Worm (Caenorhabditis elegans): ENCODE results near the gene fbxb-74.

Gene fbxb-74

DNA sequence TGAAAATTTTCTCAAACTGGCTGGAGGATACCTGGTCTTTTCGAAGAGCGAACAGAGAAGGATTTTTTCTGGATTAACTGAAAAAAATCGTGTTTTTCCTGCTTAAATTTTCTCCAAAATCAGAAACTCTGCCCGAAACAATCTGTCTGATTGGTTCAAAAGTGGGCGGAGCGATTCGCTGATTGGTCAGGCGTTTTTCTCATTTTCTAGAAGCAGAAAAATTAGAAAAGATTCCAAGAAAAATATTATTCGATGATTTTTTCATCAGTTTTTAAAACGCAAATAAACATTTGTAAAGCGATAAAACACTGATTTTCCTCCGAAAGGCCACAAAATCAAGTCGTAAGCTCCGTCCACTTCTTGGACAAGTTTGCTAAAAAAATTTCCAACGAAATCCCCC lies 40.2 kb downstream of the fbxb-74 start:
- TF ChIP-seq sma-9 (GFP tag; optimal IDR thresholded peaks at IDR 0.05) = no peak
- no peak for TF ChIP-seq sma-9 (tag; optimal IDR thresholded peaks at IDR 0.05)
- no peak for TF ChIP-seq skn-1 (tag; optimal IDR thresholded peaks at IDR 0.05)
- no peak for TF ChIP-seq nhr-23 (tag; optimal IDR thresholded peaks at IDR 0.05)
- TF ChIP-seq nhr-129 (tag; optimal IDR thresholded peaks at IDR 0.05) = no peak

DNA sequence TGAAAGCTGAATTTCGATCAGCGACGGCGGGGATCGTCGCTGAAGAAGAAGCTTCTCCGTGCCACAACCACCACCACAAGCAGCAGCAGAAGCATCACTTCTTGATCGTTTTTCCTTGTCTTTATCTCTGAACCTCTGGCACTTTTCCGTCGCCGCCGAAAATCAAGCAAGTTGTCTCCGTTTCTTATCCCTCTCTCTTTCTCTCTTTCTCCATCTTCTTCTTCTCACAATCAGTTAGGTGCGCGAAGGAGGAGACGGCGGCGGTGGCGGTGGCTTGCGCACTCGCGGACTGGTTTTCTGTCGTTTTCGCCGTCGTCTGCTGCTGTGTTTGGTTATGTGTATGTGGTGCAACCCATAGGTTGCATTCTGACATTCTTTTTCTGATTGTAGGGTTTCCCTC lies 40.7 kb downstream of the fbxb-74 start:
- TF ChIP-seq crh-2 (tag; optimal IDR thresholded peaks at IDR 0.05) = no peak
- TF ChIP-seq unc-55 (GFP tag; optimal IDR thresholded peaks at IDR 0.05) = peak; percentile 16
- peak; percentile 45 for TF ChIP-seq nhr-21 (tag; optimal IDR thresholded peaks at IDR 0.05)
- TF ChIP-seq nhr-25 (tag; optimal IDR thresholded peaks at IDR 0.05) = peak; percentile 53
- TF ChIP-seq ama-1 (optimal IDR thresholded peaks at IDR 0.05) = no peak
- TF ChIP-seq lin-13 (GFP tag; optimal IDR thresholded peaks at IDR 0.05) = no peak
- peak; percentile 12 for TF ChIP-seq Y55F3AM.14 (GFP tag; optimal IDR thresholded peaks at IDR 0.05)
- peak; percentile 38 for TF ChIP-seq blmp-1 (tag; optimal IDR thresholded peaks at IDR 0.05; ENCODE audit: insufficient read depth)
- peak in 1 of 2 experiments; percentile 8 for TF ChIP-seq mdl-1 (tag; optimal IDR thresholded peaks at IDR 0.05)
- peak; percentile 51 for TF ChIP-seq F13H6.1 (tag; optimal IDR thresholded peaks at IDR 0.05)
- TF ChIP-seq nhr-129 (tag; optimal IDR thresholded peaks at IDR 0.05) = peak; percentile 2
- peak; percentile 26 for TF ChIP-seq sma-9 (GFP tag; optimal IDR thresholded peaks at IDR 0.05)
- TF ChIP-seq sma-9 (tag; optimal IDR thresholded peaks at IDR 0.05) = no peak

DNA sequence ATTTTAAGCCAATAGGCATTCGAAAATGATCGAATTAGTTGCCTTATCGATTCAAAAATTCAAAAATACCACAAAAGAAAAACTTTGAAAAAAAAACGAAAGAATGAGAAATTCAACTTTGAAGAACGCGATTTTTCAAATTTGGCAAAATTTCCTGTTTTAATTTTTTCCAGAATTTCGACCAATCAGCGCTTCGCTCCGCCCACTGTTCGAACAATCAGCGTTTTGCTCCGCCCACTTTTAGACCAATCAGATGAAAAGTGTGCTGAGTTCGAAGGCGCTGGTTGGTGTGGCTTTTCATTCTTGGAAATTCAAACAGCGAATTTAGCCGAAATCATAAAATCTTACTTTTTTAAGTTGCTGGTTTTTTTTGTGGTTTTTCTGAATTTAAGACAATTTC lies 41.5 kb downstream of the fbxb-74 start:
- TF ChIP-seq F13H6.1 (tag; optimal IDR thresholded peaks at IDR 0.05) (no peak), ztf-1 (GFP tag; conservative IDR thresholded peaks at IDR 0.05) (no peak), blmp-1 (tag; optimal IDR thresholded peaks at IDR 0.05; ENCODE audit: insufficient read depth) (no peak), mab-5 (tag; optimal IDR thresholded peaks at IDR 0.05) (no peak), ztf-4 (tag; optimal IDR thresholded peaks at IDR 0.05) (no peak), ZK546.5 (tag; optimal IDR thresholded peaks at IDR 0.05) (no peak), unc-62 (GFP tag; optimal IDR thresholded peaks at IDR 0.05) (no peak), snpc-4 (tag; optimal IDR thresholded peaks at IDR 0.05) (no peak), dmd-4 (tag; optimal IDR thresholded peaks at IDR 0.05) (no peak), Y55F3AM.14 (GFP tag; optimal IDR thresholded peaks at IDR 0.05) (no peak), R02D3.7 (tag; optimal IDR thresholded peaks at IDR 0.05) (no peak), nhr-77 (tag; optimal IDR thresholded peaks at IDR 0.05) (no peak), nhr-6 (tag; optimal IDR thresholded peaks at IDR 0.05) (no peak), mbf-1 (tag; optimal IDR thresholded peaks at IDR 0.05) (no peak), zag-1 (tag; optimal IDR thresholded peaks at IDR 0.05) (no peak)

DNA sequence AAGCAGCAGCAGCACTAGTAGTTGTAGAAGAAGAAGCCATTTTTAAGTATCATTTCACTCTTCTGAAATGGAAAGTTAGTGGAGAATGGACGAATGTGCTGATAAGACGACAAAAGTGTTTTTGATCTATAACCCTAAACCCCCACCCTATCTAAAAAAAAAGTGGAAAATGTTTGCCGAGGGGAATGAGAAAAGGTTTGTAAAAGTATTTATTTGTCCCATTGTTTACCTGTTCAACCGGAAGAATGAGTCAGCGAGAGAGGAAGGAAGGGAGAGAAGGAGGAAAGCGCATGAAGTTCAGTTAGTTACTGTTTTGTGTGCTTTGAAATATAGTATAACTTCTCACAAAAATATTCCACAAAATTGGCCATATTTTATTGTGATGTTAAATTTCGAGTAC lies 42.0 kb downstream of the fbxb-74 start:
- TF ChIP-seq sma-3 (GFP tag; optimal IDR thresholded peaks at IDR 0.05) (peak; percentile 1), mbf-1 (tag; optimal IDR thresholded peaks at IDR 0.05) (no peak), sem-4 (tag; optimal IDR thresholded peaks at IDR 0.05) (peak; percentile 19), crh-2 (tag; optimal IDR thresholded peaks at IDR 0.05) (peak; percentile 2), fos-1 (tag; optimal IDR thresholded peaks at IDR 0.05) (peak; percentile 25), blmp-1 (tag; optimal IDR thresholded peaks at IDR 0.05; ENCODE audit: insufficient read depth) (peak; percentile 41)

DNA sequence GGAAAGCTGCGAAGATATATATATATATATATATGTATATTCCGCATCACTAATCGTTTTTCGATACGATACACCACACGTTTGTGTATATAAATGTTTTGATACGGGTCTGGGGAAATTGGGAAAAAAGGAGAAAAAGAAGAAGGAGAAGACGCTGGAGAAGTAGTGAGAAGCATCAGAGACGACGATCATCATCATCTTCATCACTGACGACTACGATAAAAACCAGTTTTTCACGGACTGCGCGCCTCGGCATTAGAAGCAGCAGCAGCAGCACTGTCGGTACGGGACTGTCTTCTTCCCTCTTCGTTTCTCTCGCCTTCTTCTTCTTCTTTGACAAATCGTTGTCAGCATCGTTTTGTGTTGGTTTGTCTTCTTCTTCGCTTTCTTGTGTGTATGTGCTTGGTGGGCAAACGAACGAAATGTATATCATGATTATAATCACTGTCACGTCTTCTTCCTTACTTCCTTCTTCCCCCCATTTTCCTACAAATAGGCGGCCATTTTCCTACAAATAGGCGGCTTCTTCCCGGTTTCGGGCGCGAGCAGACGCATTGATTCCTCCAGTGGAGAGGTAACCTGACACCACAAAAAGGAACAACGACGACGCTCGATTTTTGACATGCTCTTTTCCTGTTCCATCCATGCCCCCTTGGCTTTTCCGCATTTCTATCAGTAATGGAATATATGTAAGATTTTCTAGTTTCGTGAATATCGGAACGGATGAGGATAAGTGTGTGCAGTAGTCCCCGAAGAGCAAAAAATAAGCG lies 42.9 kb downstream of the fbxb-74 start:
- peak; percentile 59 for TF ChIP-seq blmp-1 (tag; optimal IDR thresholded peaks at IDR 0.05; ENCODE audit: insufficient read depth)
- TF ChIP-seq nhr-77 (tag; optimal IDR thresholded peaks at IDR 0.05) = no peak
- TF ChIP-seq nhr-129 (tag; optimal IDR thresholded peaks at IDR 0.05) = no peak
- no peak for TF ChIP-seq unc-39 (tag; optimal IDR thresholded peaks at IDR 0.05)
- TF ChIP-seq lin-13 (GFP tag; optimal IDR thresholded peaks at IDR 0.05) = no peak
- peak; percentile 51 for TF ChIP-seq nhr-25 (tag; optimal IDR thresholded peaks at IDR 0.05)
- TF ChIP-seq fos-1 (tag; optimal IDR thresholded peaks at IDR 0.05) = peak; percentile 34
- TF ChIP-seq nhr-237 (tag; optimal IDR thresholded peaks at IDR 0.05) = no peak
- no peak for TF ChIP-seq snpc-4 (tag; optimal IDR thresholded peaks at IDR 0.05)
- TF ChIP-seq sma-3 (GFP tag; optimal IDR thresholded peaks at IDR 0.05) = peak; percentile 9
- TF ChIP-seq sem-4 (tag; optimal IDR thresholded peaks at IDR 0.05) = no peak
- no peak for TF ChIP-seq nhr-10 (tag; optimal IDR thresholded peaks at IDR 0.05)
- no peak for TF ChIP-seq nhr-12 (tag; optimal IDR thresholded peaks at IDR 0.05)
- TF ChIP-seq nhr-21 (tag; optimal IDR thresholded peaks at IDR 0.05) = peak; percentile 38
- TF ChIP-seq egl-27 (tag; optimal IDR thresholded peaks at IDR 0.05) = no peak
- TF ChIP-seq C34F6.9 (tag; optimal IDR thresholded peaks at IDR 0.05) = no peak
- no peak for TF ChIP-seq ceh-82 (tag; optimal IDR thresholded peaks at IDR 0.05)

Measured in whole organism, L2 larva.